Worm (Caenorhabditis elegans) whole organism, L1 larva: ENCODE measurements around the gene C18E9.2.

Experiments used
- C16A3.4 ChIP-seq: fragments of 150-350 bp; optimal IDR thresholded peaks from 2 replicates; lab custom pipeline; 2014; ENCODE audit warnings: missing biosample characterization, missing genetic modification characterization
- C34B4.2 ChIP-seq: sonication (generic microtip); optimal IDR thresholded peaks from 2 replicates; lab custom pipeline; 2017; ENCODE audit warnings: mild to moderate bottlenecking, missing genetic modification characterization, missing compliant biosample characterization
- F16B12.6 ChIP-seq: fragments of 150-350 bp; optimal IDR thresholded peaks from 2 replicates; lab custom pipeline; 2014; ENCODE audit warnings: missing biosample characterization, missing genetic modification characterization
- Y116A8C.19 ChIP-seq: sonication (generic microtip); optimal IDR thresholded peaks from 2 replicates; lab custom pipeline; 2016; ENCODE audit warnings: missing compliant biosample characterization, missing genetic modification characterization, borderline replicate concordance
- aha-1 ChIP-seq: fragments of 150-350 bp; optimal IDR thresholded peaks from 2 replicates; lab custom pipeline; 2014; ENCODE audit warnings: missing biosample characterization, missing genetic modification characterization
- alr-1 ChIP-seq: fragments of 200-800 bp; sonication (Bioruptor generic); optimal IDR thresholded peaks from 2 replicates; lab custom pipeline; 2018; ENCODE audit warnings: borderline replicate concordance, mild to moderate bottlenecking, missing genetic modification characterization, missing compliant biosample characterization
- ama-1 ChIP-seq: fragments of 150-350 bp; optimal IDR thresholded peaks from 2 replicates; lab custom pipeline; 2014
- blmp-1 ChIP-seq: fragments of 150-350 bp; optimal IDR thresholded peaks from 2 replicates; lab custom pipeline; 2014; ENCODE audit warnings: missing biosample characterization, missing genetic modification characterization
- ceh-8 ChIP-seq: fragments of 200-800 bp; sonication (Bioruptor generic); optimal IDR thresholded peaks from 2 replicates; lab custom pipeline; 2018; ENCODE audit warnings: mild to moderate bottlenecking, missing genetic modification characterization, moderate library complexity, missing compliant biosample characterization
- ceh-88 ChIP-seq: fragments of 200-800 bp; sonication (Bioruptor generic); IDR thresholded peaks from 2 replicates; pipeline ENCODE4 v1.3.6; 2022; ENCODE audit warnings: missing genetic modification characterization, missing compliant biosample characterization
- ceh-90 ChIP-seq: sonication (generic microtip); optimal IDR thresholded peaks from 2 replicates; lab custom pipeline; 2016; ENCODE audit warnings: missing genetic modification characterization, missing compliant biosample characterization
- ces-1 ChIP-seq: fragments of 150-350 bp; optimal IDR thresholded peaks from 2 replicates; lab custom pipeline; 2014; ENCODE audit warnings: missing biosample characterization, missing genetic modification reagents, missing genetic modification characterization
- dsc-1 ChIP-seq: sonication (generic microtip); optimal IDR thresholded peaks from 2 replicates; lab custom pipeline; 2016; ENCODE audit warnings: mild to moderate bottlenecking, missing genetic modification characterization, missing compliant biosample characterization
- efl-1 ChIP-seq, 4 experiments: fragments of 150-350 bp; optimal IDR thresholded peaks in 3 of 4; peaks in 1 of 4; 1 replicate in 1 of 4; 2 replicates in 3 of 4; lab custom pipeline; 2014; ENCODE audit warnings: missing biosample characterization in 2 of 4, missing genetic modification characterization in 2 of 4, missing genetic modification reagents in 2 of 4
- egl-13 ChIP-seq: sonication (generic microtip); optimal IDR thresholded peaks from 2 replicates; lab custom pipeline; 2016; ENCODE audit warnings: missing genotype, missing genetic modification reagents, missing genetic modification characterization, missing compliant biosample characterization
- egl-27 ChIP-seq, 2 experiments: fragments of 150-350 bp in 1 of 2; sonication (generic microtip); optimal IDR thresholded peaks; 3 replicates each; lab custom pipeline; 2017 to 2018; ENCODE audit warnings: missing biosample characterization in 2 of 2, missing genetic modification characterization in 2 of 2, missing genetic modification reagents in 2 of 2
- elt-3 ChIP-seq, 6 experiments: fragments of 150-350 bp in 1 of 6; sonication (generic microtip); optimal IDR thresholded peaks; 2 replicates each; lab custom pipeline; 2017 to 2018; ENCODE audit warnings: missing biosample characterization in 6 of 6, missing genetic modification characterization in 6 of 6, inconsistent platforms in 1 of 6
- ets-5 ChIP-seq: fragments of 200-800 bp; sonication (Bioruptor generic); IDR thresholded peaks from 2 replicates; pipeline ENCODE4 v1.3.6; 2022; ENCODE audit warnings: missing genetic modification characterization, missing compliant biosample characterization
- fkh-8 ChIP-seq: sonication (generic microtip); optimal IDR thresholded peaks from 2 replicates; lab custom pipeline; 2016; ENCODE audit warnings: mild to moderate bottlenecking, missing genetic modification characterization, missing compliant biosample characterization
- fos-1 ChIP-seq: fragments of 150-350 bp; optimal IDR thresholded peaks from 2 replicates; lab custom pipeline; 2014; ENCODE audit warnings: missing biosample characterization, missing genetic modification characterization
- grh-1 ChIP-seq: fragments of 200-800 bp; sonication (Bioruptor generic); IDR thresholded peaks from 2 replicates; pipeline ENCODE4 v1.3.6; 2022; ENCODE audit warnings: missing genetic modification reagents, missing genetic modification characterization, missing compliant biosample characterization
- hlh-17 ChIP-seq: fragments of 200-800 bp; sonication (Bioruptor generic); optimal IDR thresholded peaks from 2 replicates; lab custom pipeline; 2018; ENCODE audit warnings: missing genetic modification characterization, mild to moderate bottlenecking, missing compliant biosample characterization, moderate library complexity, borderline replicate concordance
- irx-1 ChIP-seq: sonication (generic microtip); optimal IDR thresholded peaks from 2 replicates; lab custom pipeline; 2016; ENCODE audit warnings: missing genetic modification characterization, missing compliant biosample characterization
- isw-1 ChIP-seq: fragments of 200-800 bp; sonication (Bioruptor generic); IDR thresholded peaks from 2 replicates; pipeline ENCODE4 v1.3.6; 2022; ENCODE audit warnings: missing genetic modification characterization, missing compliant biosample characterization
- jun-1 ChIP-seq: fragments of 150-350 bp; optimal IDR thresholded peaks from 2 replicates; lab custom pipeline; 2014; ENCODE audit warnings: missing biosample characterization, missing genetic modification reagents, missing genetic modification characterization
- lin-14 ChIP-seq: fragments of 200-800 bp; sonication (Bioruptor generic); optimal IDR thresholded peaks from 2 replicates; lab custom pipeline; 2018; ENCODE audit warnings: mild to moderate bottlenecking, missing genetic modification characterization, moderate library complexity, missing compliant biosample characterization
- lin-39 ChIP-seq: fragments of 150-350 bp; optimal IDR thresholded peaks from 2 replicates; lab custom pipeline; 2014; ENCODE audit warnings: missing biosample characterization, missing genetic modification reagents, missing genetic modification characterization
- lir-3 ChIP-seq: sonication (generic microtip); optimal IDR thresholded peaks from 2 replicates; lab custom pipeline; 2016; ENCODE audit warnings: mild to moderate bottlenecking, missing genetic modification characterization, moderate library complexity, missing compliant biosample characterization; ENCODE audit not compliant: poor library complexity
- mdl-1 ChIP-seq, 2 experiments: fragments of 150-350 bp; optimal IDR thresholded peaks; 2 replicates each; lab custom pipeline; 2014 to 2017; ENCODE audit warnings: missing biosample characterization in 2 of 2, missing genetic modification characterization in 2 of 2, inconsistent platforms in 1 of 2
- mep-1 ChIP-seq: fragments of 150-350 bp; optimal IDR thresholded peaks from 2 replicates; lab custom pipeline; 2014; ENCODE audit warnings: missing biosample characterization, missing genetic modification characterization
- nhr-11 ChIP-seq: fragments of 150-350 bp; optimal IDR thresholded peaks from 2 replicates; lab custom pipeline; 2014; ENCODE audit warnings: missing biosample characterization, missing genetic modification characterization
- nhr-19 ChIP-seq: fragments of 200-800 bp; sonication (Bioruptor generic); conservative IDR thresholded peaks from 2 replicates; pipeline ENCODE4 v1.3.6; 2022; ENCODE audit warnings: missing genetic modification characterization, missing compliant biosample characterization
- nhr-237 ChIP-seq: fragments of 150-350 bp; optimal IDR thresholded peaks from 2 replicates; lab custom pipeline; 2014; ENCODE audit warnings: missing biosample characterization, missing genetic modification characterization
- nhr-47 ChIP-seq: sonication (generic microtip); optimal IDR thresholded peaks from 2 replicates; lab custom pipeline; 2016; ENCODE audit warnings: mild to moderate bottlenecking, missing genetic modification characterization, moderate library complexity, missing compliant biosample characterization
- nhr-71 ChIP-seq: sonication (generic microtip); optimal IDR thresholded peaks from 2 replicates; lab custom pipeline; 2016; ENCODE audit warnings: mild to moderate bottlenecking, missing genetic modification characterization, moderate library complexity, missing compliant biosample characterization
- nhr-84 ChIP-seq: sonication (generic microtip); optimal IDR thresholded peaks from 2 replicates; lab custom pipeline; 2017; ENCODE audit warnings: missing biosample characterization, missing genetic modification characterization
- nhr-85 ChIP-seq: sonication (generic microtip); peaks from one replicate; lab custom pipeline; 2016; ENCODE audit warnings: missing genetic modification characterization, inconsistent platforms, missing compliant biosample characterization
- pag-3 ChIP-seq: sonication (generic microtip); optimal IDR thresholded peaks from 2 replicates; lab custom pipeline; 2017; ENCODE audit warnings: missing genetic modification characterization, mild to moderate bottlenecking, missing compliant biosample characterization, antibody characterized with exemption, borderline replicate concordance; ENCODE audit not compliant: insufficient read depth
- pax-3 ChIP-seq: fragments of 200-800 bp; sonication (Bioruptor generic); optimal IDR thresholded peaks from 2 replicates; lab custom pipeline; 2018; ENCODE audit warnings: mild to moderate bottlenecking, missing genetic modification characterization, moderate library complexity, missing compliant biosample characterization
- rnt-1 ChIP-seq: sonication (generic microtip); optimal IDR thresholded peaks from 2 replicates; lab custom pipeline; 2016; ENCODE audit warnings: mild to moderate bottlenecking, missing genetic modification characterization, moderate library complexity, missing compliant biosample characterization
- snu-23 ChIP-seq: sonication (generic microtip); optimal IDR thresholded peaks from 2 replicates; lab custom pipeline; 2016; ENCODE audit warnings: missing genetic modification characterization, missing compliant biosample characterization
- sox-4 ChIP-seq: sonication (generic microtip); optimal IDR thresholded peaks from 2 replicates; lab custom pipeline; 2016; ENCODE audit warnings: missing genetic modification characterization, missing compliant biosample characterization
- sptf-1 ChIP-seq: fragments of 150-350 bp; optimal IDR thresholded peaks from 2 replicates; lab custom pipeline; 2014; ENCODE audit warnings: missing biosample characterization, missing genetic modification characterization
- swsn-7 ChIP-seq: sonication (generic microtip); optimal IDR thresholded peaks from 2 replicates; lab custom pipeline; 2016; ENCODE audit warnings: missing genetic modification characterization, missing compliant biosample characterization
- tlp-1 ChIP-seq: fragments of 150-350 bp; optimal IDR thresholded peaks from 2 replicates; lab custom pipeline; 2014; ENCODE audit warnings: missing biosample characterization, missing genetic modification characterization
- unc-130 ChIP-seq: fragments of 150-350 bp; optimal IDR thresholded peaks from 2 replicates; lab custom pipeline; 2017; ENCODE audit warnings: missing biosample characterization, missing genetic modification characterization, inconsistent platforms
- unc-62 ChIP-seq: fragments of 150-350 bp; optimal IDR thresholded peaks from 2 replicates; lab custom pipeline; 2014; ENCODE audit warnings: missing biosample characterization, missing genetic modification reagents, missing genetic modification characterization
- unc-98 ChIP-seq: fragments of 200-800 bp; sonication (Bioruptor generic); IDR thresholded peaks from 2 replicates; pipeline ENCODE4 v1.3.6; 2022; ENCODE audit warnings: missing genetic modification characterization, missing compliant biosample characterization
- xbp-1 ChIP-seq: sonication (generic microtip); optimal IDR thresholded peaks from 2 replicates; lab custom pipeline; 2016; ENCODE audit warnings: missing genetic modification characterization, missing compliant biosample characterization
- ztf-4 ChIP-seq: fragments of 150-350 bp; optimal IDR thresholded peaks from 2 replicates; lab custom pipeline; 2014; ENCODE audit warnings: missing biosample characterization, missing genetic modification characterization

C18E9.2 gene

DNA sequence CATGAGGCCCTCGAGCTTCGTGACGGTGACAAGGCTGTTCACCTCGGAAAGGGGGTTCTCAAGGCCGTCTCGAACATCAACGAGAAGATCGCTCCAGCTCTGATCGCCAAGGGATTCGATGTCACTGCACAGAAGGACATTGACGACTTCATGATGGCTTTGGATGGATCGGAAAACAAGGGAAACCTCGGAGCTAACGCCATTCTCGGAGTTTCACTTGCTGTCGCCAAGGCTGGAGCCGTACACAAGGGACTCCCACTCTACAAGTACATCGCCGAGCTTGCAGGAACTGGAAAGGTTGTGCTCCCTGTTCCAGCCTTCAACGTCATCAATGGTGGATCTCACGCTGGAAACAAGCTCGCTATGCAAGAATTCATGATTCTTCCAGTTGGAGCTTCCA, 32.4 kb upstream of the C18E9.2 start:
- TF ChIP-seq blmp-1 (tag; lab: Kevin White, UChicago) (no peak), ces-1 (no peak), lin-14 (GFP tag; lab: Kevin White, UChicago) (no peak), ceh-8 (GFP tag; lab: Kevin White, UChicago) (no peak), grh-1 (no peak), Y116A8C.19 (tag; lab: Kevin White, UChicago) (no peak), sptf-1 (no peak), egl-13 (tag; lab: Kevin White, UChicago) (no peak)

- TF ChIP-seq C34B4.2 (tag; lab: Kevin White, UChicago) (no peak), swsn-7 (tag; lab: Kevin White, UChicago) (no peak), aha-1 (tag; lab: Kevin White, UChicago) (no peak), ets-5 (GFP tag; lab: Robert Waterston, UW) (no peak), tlp-1 (tag; lab: Kevin White, UChicago) (no peak), pag-3 (tag; lab: Kevin White, UChicago) (no peak), unc-98 (GFP tag; lab: Robert Waterston, UW) (no peak), nhr-84 (tag; lab: Kevin White, UChicago) (no peak), ama-1 (lab: Kevin White, UChicago) (peak; percentile 83), nhr-237 (tag; lab: Kevin White, UChicago) (no peak), egl-27 (tag; optimal IDR thresholded peaks at IDR 0.05; lab: Kevin White, UChicago) (no peak), ceh-88 (0 out of 2 replicates have a peak, but pooled peaks have one; percentile 15), dsc-1 (tag; lab: Kevin White, UChicago) (no peak), nhr-47 (tag; lab: Kevin White, UChicago) (peak; percentile 14), nhr-11 (no peak), pax-3 (tag; lab: Kevin White, UChicago) (no peak), C16A3.4 (tag; lab: Kevin White, UChicago) (no peak), isw-1 (no peak), nhr-85 (tag; lab: Kevin White, UChicago) (peak; percentile 63), ztf-4 (tag; lab: Kevin White, UChicago) (peak; percentile 20), fkh-8 (tag; lab: Kevin White, UChicago) (no peak), unc-62 (GFP tag; lab: Kevin White, UChicago) (no peak), efl-1 (optimal IDR thresholded peaks at IDR 0.05; lab: Kevin White, UChicago) (peak; percentile 3 to 15), efl-1 (GFP tag; optimal IDR thresholded peaks at IDR 0.05 in 1 of 2; lab: Kevin White, UChicago) (no peak), lin-14 (GFP tag; lab: Kevin White, UChicago) (no peak), lir-3 (no peak), rnt-1 (tag; lab: Kevin White, UChicago) (peak; percentile 22), jun-1 (tag; lab: Kevin White, UChicago) (no peak), mep-1 (tag; lab: Kevin White, UChicago) (no peak), mdl-1 (tag; optimal IDR thresholded peaks at IDR 0.05; lab: Kevin White, UChicago) (no peak), ceh-8 (GFP tag; lab: Kevin White, UChicago) (no peak), irx-1 (tag; lab: Kevin White, UChicago) (no peak), egl-13 (tag; lab: Kevin White, UChicago) (no peak), alr-1 (no peak), F16B12.6 (no peak), xbp-1 (no peak), elt-3 (tag; optimal IDR thresholded peaks at IDR 0.05; lab: Kevin White, UChicago) (no peak), sox-4 (no peak), nhr-71 (tag; lab: Kevin White, UChicago) (peak; percentile 56), snu-23 (GFP tag; lab: Kevin White, UChicago) (no peak), ceh-90 (no peak), hlh-17 (GFP tag; lab: Kevin White, UChicago) (no peak), nhr-19 (GFP tag; lab: Robert Waterston, UW) (peak; percentile 8), fos-1 (tag; lab: Kevin White, UChicago) (no peak), unc-130 (tag; lab: Kevin White, UChicago) (no peak), lin-39 (tag; lab: Kevin White, UChicago) (no peak)
Observed at ce11 chrII:8933693-8934432, 30.9 kb upstream of the C18E9.2 start, which contains the start of gene T21B10.3. T21B10.3 (plus strand) TSS chrII:8934382.
